Fruit fly (Drosophila melanogaster): ENCODE results near the gene CG13693.

CG13693 gene

DNA sequence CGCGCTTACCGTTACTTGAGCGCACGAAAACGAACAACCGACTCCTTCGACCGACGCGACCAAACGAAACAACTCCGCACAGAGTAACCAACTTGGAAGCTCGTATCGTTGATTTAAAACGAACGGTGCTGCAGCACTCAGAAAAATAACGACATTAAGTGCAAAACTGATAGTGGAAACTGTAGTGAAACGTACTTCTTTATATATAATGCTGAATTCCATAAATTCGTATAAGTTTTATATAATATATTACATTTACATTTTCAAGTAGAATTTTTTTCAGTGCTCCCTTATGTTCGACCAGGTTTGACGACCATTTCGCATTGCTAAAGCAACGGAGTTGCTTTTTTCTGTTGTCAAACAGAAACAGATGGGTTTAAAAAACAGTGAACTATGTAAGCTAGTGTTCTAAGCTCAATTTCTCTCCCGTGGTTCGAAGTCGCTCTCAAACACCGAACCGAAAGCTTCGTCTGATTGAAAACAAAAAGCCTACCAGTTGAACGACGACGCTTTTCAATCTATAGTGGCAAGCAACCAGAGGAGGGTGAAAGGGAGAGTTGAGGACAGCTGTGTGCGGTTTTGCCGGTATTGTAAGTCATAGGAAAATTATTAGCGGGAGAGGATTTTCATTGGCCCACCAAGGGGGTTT is 35.3 kb downstream of the CG13693 start, which contains the start of gene CG17075 (continued):
- TF ChIP-seq wor (GFP tag; IDR thresholded peaks at IDR 0.05) (peak; percentile 90), zfh2 (GFP tag; optimal IDR thresholded peaks at IDR 0.05) (peak; percentile 79), ro (GFP tag; IDR thresholded peaks at IDR 0.05) (peak; percentile 83), Dref (GFP tag; IDR thresholded peaks at IDR 0.05) (peak; percentile 32; the same call in 1 of the 2 replicates), CG18011 (GFP tag; optimal IDR thresholded peaks at IDR 0.05) (peak; percentile 85), CG11560 (tag; IDR thresholded peaks at IDR 0.05) (peak; percentile 84), HmgD (GFP tag; optimal IDR thresholded peaks at IDR 0.05) (no peak), mirr (GFP tag; optimal IDR thresholded peaks at IDR 0.05) (peak; percentile 19), Side (GFP tag; optimal IDR thresholded peaks at IDR 0.05) (peak; percentile 52), Pdp1 (GFP tag; optimal IDR thresholded peaks at IDR 0.05) (peak; percentile 85 to 88), Hey (tag; optimal IDR thresholded peaks at IDR 0.05) (peak; percentile 62), H2.0 (GFP tag; IDR thresholded peaks at IDR 0.05) (peak; percentile 95), CG10959 (GFP tag; IDR thresholded peaks at IDR 0.05) (peak; percentile 77), kah (GFP tag; optimal IDR thresholded peaks at IDR 0.05) (peak; percentile 73), CG6854 (GFP tag; optimal IDR thresholded peaks at IDR 0.05) (peak; percentile 92), lbe (GFP tag; optimal IDR thresholded peaks at IDR 0.05) (no peak), bsh (GFP tag; optimal IDR thresholded peaks at IDR 0.05) (peak; percentile 39 to 92), CG6791 (GFP tag; IDR thresholded peaks at IDR 0.05; ENCODE audit: partially characterized antibody) (no peak), CG2120 (GFP tag; optimal IDR thresholded peaks at IDR 0.05) (peak; percentile 96), fd96Cb (tag; optimal IDR thresholded peaks at IDR 0.05) (peak; percentile 93), CG7963 (GFP tag; IDR thresholded peaks at IDR 0.05; ENCODE audit: partially characterized antibody) (no peak), Ssrp (tag; optimal IDR thresholded peaks at IDR 0.05) (peak; percentile 90), TFAM (GFP tag; optimal IDR thresholded peaks at IDR 0.05) (peak; percentile 72), CG2116 (GFP tag; optimal IDR thresholded peaks at IDR 0.05) (peak; percentile 57), CG10543 (GFP tag; optimal IDR thresholded peaks at IDR 0.05) (peak; percentile 75), Hr51 (GFP tag; optimal IDR thresholded peaks at IDR 0.05) (peak; percentile 75 to 96), CG10431 (GFP tag; optimal IDR thresholded peaks at IDR 0.05) (peak; percentile 40), sug (tag; optimal IDR thresholded peaks at IDR 0.05) (peak; percentile 88), CG13894 (tag; optimal IDR thresholded peaks at IDR 0.05) (peak; percentile 94), Meics (GFP tag; optimal IDR thresholded peaks at IDR 0.05) (peak; percentile 97), CG9437 (GFP tag; optimal IDR thresholded peaks at IDR 0.05) (peak; percentile 87), nau (GFP tag; optimal IDR thresholded peaks at IDR 0.05) (no peak), onecut (GFP tag; IDR thresholded peaks at IDR 0.05) (peak; percentile 86), Sin3A (optimal IDR thresholded peaks at IDR 0.05) (no peak), CG31365 (tag; optimal IDR thresholded peaks at IDR 0.05) (peak; percentile 69), nerfin-2 (GFP tag; IDR thresholded peaks at IDR 0.05; ENCODE audit: partially characterized antibody) (no peak), CG3281 (GFP tag; optimal IDR thresholded peaks at IDR 0.05) (peak; percentile 95), gsb-n (tag; optimal IDR thresholded peaks at IDR 0.05) (peak; percentile 89), Optix (GFP tag; IDR thresholded peaks at IDR 0.05) (peak; percentile 89), CG31388 (GFP tag; optimal IDR thresholded peaks at IDR 0.05) (peak; percentile 81), BEAF-32 (GFP tag; optimal IDR thresholded peaks at IDR 0.05) (no peak), Sox100B (GFP tag; optimal IDR thresholded peaks at IDR 0.05) (peak; percentile 92), CG2199 (GFP tag; IDR thresholded peaks at IDR 0.05) (peak; percentile 81; the same call in 2 of the 3 replicates), D19A (tag; optimal IDR thresholded peaks at IDR 0.05) (peak; percentile 89), Aef1 (GFP tag; IDR thresholded peaks at IDR 0.05) (peak; percentile 96), ham (GFP tag; IDR thresholded peaks at IDR 0.05) (peak; percentile 61; the same call in 1 of the 2 replicates), Antp (GFP tag; optimal IDR thresholded peaks at IDR 0.05) (peak; percentile 77), CG6654 (GFP tag; optimal IDR thresholded peaks at IDR 0.05) (peak; percentile 73), CG7556 (GFP tag; optimal IDR thresholded peaks at IDR 0.05) (peak; percentile 98)

All from whole organism, embryonic.